Fruit fly (Drosophila melanogaster) whole organism, embryonic: ENCODE results near the gene CG8419.

Experiments
- CG10209 ChIP-seq: fragments of 200-800 bp; sonication (Bioruptor generic); optimal IDR thresholded peaks from 3 replicates; lab custom pipeline; 2017; ENCODE audit warnings: missing biosample characterization, mild to moderate bottlenecking, missing genetic modification characterization, missing genetic modification reagents
- CG1024 ChIP-seq: fragments of 200-800 bp; sonication (Bioruptor generic); IDR thresholded peaks from 2 replicates; pipeline ENCODE4 v1.3.6; 2022; ENCODE audit warnings: missing biosample characterization, missing genetic modification characterization
- CG10431 ChIP-seq: fragments of 200-800 bp; sonication (Bioruptor generic); optimal IDR thresholded peaks from 3 replicates; lab custom pipeline; 2018; ENCODE audit warnings: missing biosample characterization, mild to moderate bottlenecking, missing genetic modification characterization
- CG10462 ChIP-seq: fragments of 200-800 bp; sonication (Bioruptor generic); optimal IDR thresholded peaks from 2 replicates; lab custom pipeline; 2016; ENCODE audit warnings: missing biosample characterization, missing genetic modification characterization
- CG11093 ChIP-seq: fragments of 200-800 bp; sonication (Bioruptor generic); IDR thresholded peaks from 3 replicates; pipeline ENCODE4 v1.3.6; 2022; ENCODE audit warnings: missing biosample characterization, missing genetic modification characterization
- CG1233 ChIP-seq: fragments of 200-800 bp; sonication (Bioruptor generic); optimal IDR thresholded peaks from 4 replicates; lab custom pipeline; 2018; ENCODE audit warnings: missing biosample characterization, mild to moderate bottlenecking, missing genetic modification characterization
- CG12659 ChIP-seq: fragments of 200-800 bp; sonication (Bioruptor generic); optimal IDR thresholded peaks from 3 replicates; lab custom pipeline; 2017; ENCODE audit warnings: mild to moderate bottlenecking, missing biosample characterization, missing genetic modification reagents, missing genetic modification characterization
- CG13775 ChIP-seq: fragments of 200-800 bp; sonication (Bioruptor generic); optimal IDR thresholded peaks from 3 replicates; lab custom pipeline; 2017; ENCODE audit warnings: missing biosample characterization, mild to moderate bottlenecking, missing genetic modification characterization
- CG16813 ChIP-seq: fragments of 200-800 bp; sonication (Bioruptor generic); IDR thresholded peaks from 3 replicates; pipeline ENCODE4 v1.3.6; 2022; ENCODE audit warnings: missing biosample characterization, missing genetic modification characterization; ENCODE audit not compliant: partially characterized antibody
- CG17802 ChIP-seq: fragments of 200-800 bp; sonication (Bioruptor generic); optimal IDR thresholded peaks from 2 replicates; lab custom pipeline; 2018; ENCODE audit warnings: missing biosample characterization, mild to moderate bottlenecking, missing genetic modification characterization, moderate library complexity
- CG2116 ChIP-seq: fragments of 200-800 bp; sonication (Bioruptor generic); optimal IDR thresholded peaks from 3 replicates; lab custom pipeline; 2018; ENCODE audit warnings: missing biosample characterization, mild to moderate bottlenecking, missing genetic modification characterization
- CG30403 ChIP-seq: fragments of 200-800 bp; sonication (Bioruptor generic); optimal IDR thresholded peaks from 3 replicates; lab custom pipeline; 2016; ENCODE audit warnings: missing biosample characterization, missing genetic modification characterization
- CG30431 ChIP-seq: fragments of 200-800 bp; sonication (Bioruptor generic); optimal IDR thresholded peaks from 2 replicates; lab custom pipeline; 2017; ENCODE audit warnings: missing biosample characterization, missing genetic modification characterization
- CG4328 ChIP-seq: fragments of 200-800 bp; sonication (Bioruptor generic); optimal IDR thresholded peaks from 3 replicates; lab custom pipeline; 2017; ENCODE audit warnings: missing biosample characterization, missing genetic modification reagents, missing genetic modification characterization
- CG6683 ChIP-seq: fragments of 200-800 bp; sonication (Bioruptor generic); optimal IDR thresholded peaks from 2 replicates; lab custom pipeline; 2017; ENCODE audit warnings: missing biosample characterization, mild to moderate bottlenecking, missing genetic modification characterization, missing genetic modification reagents
- CG6765 ChIP-seq: fragments of 200-800 bp; sonication (Bioruptor generic); optimal IDR thresholded peaks from 3 replicates; lab custom pipeline; 2017; ENCODE audit warnings: missing biosample characterization, mild to moderate bottlenecking, missing genetic modification characterization
- CG7372 ChIP-seq: fragments of 200-800 bp; sonication (Bioruptor generic); IDR thresholded peaks from 2 replicates; pipeline ENCODE4 v1.3.6; 2022; ENCODE audit warnings: missing biosample characterization, missing genetic modification characterization
- CG7786 ChIP-seq: fragments of 200-800 bp; sonication (Bioruptor generic); optimal IDR thresholded peaks from 2 replicates; lab custom pipeline; 2016; ENCODE audit warnings: missing biosample characterization, missing genetic modification characterization
- CG9215 ChIP-seq: fragments of 200-800 bp; sonication (Bioruptor generic); IDR thresholded peaks from 2 replicates; pipeline ENCODE4 v1.3.6; 2022; ENCODE audit warnings: missing biosample characterization, missing genetic modification characterization
- CG9727 ChIP-seq: fragments of 200-800 bp; sonication (Bioruptor generic); optimal IDR thresholded peaks from 3 replicates; lab custom pipeline; 2017; ENCODE audit warnings: missing biosample characterization, mild to moderate bottlenecking, missing genetic modification characterization
- Elba2 ChIP-seq: fragments of 200-800 bp; sonication (Bioruptor generic); optimal IDR thresholded peaks from 3 replicates; lab custom pipeline; 2016; ENCODE audit warnings: missing biosample characterization, missing genetic modification characterization
- Gsc ChIP-seq: fragments of 200-800 bp; sonication (Bioruptor generic); IDR thresholded peaks from 2 replicates; pipeline ENCODE4 v1.3.6; 2022; ENCODE audit warnings: missing biosample characterization, missing genetic modification characterization
- Gug ChIP-seq: fragments of 200-800 bp; sonication (Bioruptor generic); IDR thresholded peaks from 4 replicates; pipeline ENCODE4 v1.3.6; 2022; ENCODE audit warnings: missing biosample characterization, missing genetic modification characterization
- Hmx ChIP-seq: fragments of 200-800 bp; sonication (Bioruptor generic); optimal IDR thresholded peaks from 2 replicates; lab custom pipeline; 2016; ENCODE audit warnings: missing biosample characterization, missing genetic modification characterization
- Lhr ChIP-seq: fragments of 200-800 bp; sonication (Bioruptor generic); optimal IDR thresholded peaks from 3 replicates; lab custom pipeline; 2017; ENCODE audit warnings: mild to moderate bottlenecking, missing biosample characterization, missing genetic modification reagents, missing genetic modification characterization
- Max ChIP-seq: fragments of 200-800 bp; sonication (Bioruptor generic); optimal IDR thresholded peaks from 2 replicates; lab custom pipeline; 2016; ENCODE audit warnings: missing biosample characterization, mild to moderate bottlenecking, missing genetic modification characterization
- Med ChIP-seq: fragments of 200-800 bp; sonication (Bioruptor generic); peaks from one replicate; lab custom pipeline; 2016; ENCODE audit warnings: missing biosample characterization, missing genetic modification characterization, mild to moderate bottlenecking, inconsistent platforms, moderate library complexity
- Mes4 ChIP-seq: fragments of 200-800 bp; sonication (Bioruptor generic); optimal IDR thresholded peaks from 2 replicates; lab custom pipeline; 2016; ENCODE audit warnings: missing biosample characterization, missing genetic modification characterization
- Mrtf ChIP-seq: fragments of 200-800 bp; sonication (Bioruptor generic); IDR thresholded peaks from 3 replicates; pipeline ENCODE4 v1.3.6; 2022; ENCODE audit warnings: missing biosample characterization, missing genetic modification characterization
- NC2α ChIP-seq: fragments of 200-800 bp; sonication (Bioruptor generic); optimal IDR thresholded peaks from 2 replicates; lab custom pipeline; 2016; ENCODE audit warnings: missing biosample characterization, missing genetic modification characterization
- Poxn ChIP-seq: fragments of 200-800 bp; sonication (Bioruptor generic); IDR thresholded peaks from 2 replicates; pipeline ENCODE4 v1.3.6; 2022; ENCODE audit warnings: missing biosample characterization, missing genetic modification characterization
- Sox102F ChIP-seq: fragments of 200-800 bp; sonication (Bioruptor generic); optimal IDR thresholded peaks from 2 replicates; lab custom pipeline; 2018; ENCODE audit warnings: missing biosample characterization, mild to moderate bottlenecking, missing genetic modification characterization, moderate library complexity
- Ssrp ChIP-seq: fragments of 200-800 bp; sonication (Bioruptor generic); optimal IDR thresholded peaks from 2 replicates; lab custom pipeline; 2018; ENCODE audit warnings: missing biosample characterization, mild to moderate bottlenecking, missing genetic modification characterization, moderate library complexity
- Stat92E ChIP-seq, 3 experiments: fragments of >200 bp in 2 of 3; fragments of 200-800 bp in 1 of 3; sonication (Bioruptor generic) in 1 of 3; optimal IDR thresholded peaks; 2 replicates each; lab custom pipeline; 2017 to 2019; ENCODE audit warnings: missing biosample characterization in 3 of 3, missing genetic modification characterization in 3 of 3, mild to moderate bottlenecking in 1 of 3, moderate library complexity in 1 of 3
- Usf ChIP-seq: fragments of 200-800 bp; sonication (Bioruptor generic); optimal IDR thresholded peaks from 2 replicates; lab custom pipeline; 2017; ENCODE audit warnings: missing genotype, missing biosample characterization, missing genetic modification characterization
- az2 ChIP-seq: fragments of 200-800 bp; sonication (Bioruptor generic); optimal IDR thresholded peaks from 3 replicates; lab custom pipeline; 2016; ENCODE audit warnings: missing biosample characterization, missing genetic modification characterization
- bowl ChIP-seq: fragments of 200-800 bp; sonication (Bioruptor generic); IDR thresholded peaks from 2 replicates; pipeline ENCODE4 v1.3.6; 2022; ENCODE audit warnings: missing biosample characterization, missing genetic modification characterization
- eyg ChIP-seq: fragments of 200-800 bp; sonication (Bioruptor generic); optimal IDR thresholded peaks from 3 replicates; lab custom pipeline; 2016; ENCODE audit warnings: missing biosample characterization, missing genetic modification characterization
- fru ChIP-seq: fragments of >200 bp; optimal IDR thresholded peaks from 2 replicates; lab custom pipeline; 2017
- fu2 ChIP-seq: fragments of 200-800 bp; sonication (Bioruptor generic); optimal IDR thresholded peaks from 2 replicates; lab custom pipeline; 2016; ENCODE audit warnings: missing biosample characterization, missing genetic modification characterization
- gcm2 ChIP-seq: fragments of 200-800 bp; sonication (Bioruptor generic); optimal IDR thresholded peaks from 2 replicates; lab custom pipeline; 2016; ENCODE audit warnings: missing biosample characterization, missing genetic modification characterization
- kah ChIP-seq: fragments of 200-800 bp; sonication (Bioruptor generic); optimal IDR thresholded peaks from 2 replicates; lab custom pipeline; 2018; ENCODE audit warnings: missing biosample characterization, mild to moderate bottlenecking, missing genetic modification characterization
- lilli ChIP-seq: fragments of 200-800 bp; sonication (Bioruptor generic); optimal IDR thresholded peaks from 3 replicates; lab custom pipeline; 2016; ENCODE audit warnings: missing biosample characterization, missing genetic modification characterization
- odd ChIP-seq: fragments of 200-800 bp; sonication (Bioruptor generic); optimal IDR thresholded peaks from 2 replicates; lab custom pipeline; 2017; ENCODE audit warnings: missing biosample characterization, mild to moderate bottlenecking, missing genetic modification characterization
- p53 ChIP-seq: fragments of 200-800 bp; sonication (Bioruptor generic); optimal IDR thresholded peaks from 2 replicates; lab custom pipeline; 2016; ENCODE audit warnings: missing biosample characterization, missing genetic modification characterization
- pum ChIP-seq: fragments of 200-800 bp; sonication (Bioruptor generic); optimal IDR thresholded peaks from 2 replicates; lab custom pipeline; 2016; ENCODE audit warnings: missing biosample characterization, missing genetic modification characterization
- salm ChIP-seq: fragments of 200-800 bp; sonication (Bioruptor generic); optimal IDR thresholded peaks from 2 replicates; lab custom pipeline; 2018; ENCODE audit warnings: missing biosample characterization, mild to moderate bottlenecking, missing genetic modification characterization
- sens ChIP-seq: fragments of 200-800 bp; sonication (Bioruptor generic); peaks from one replicate; lab custom pipeline; 2016; ENCODE audit warnings: missing biosample characterization, missing genetic modification characterization
- sens-2 ChIP-seq: fragments of 200-800 bp; sonication (Bioruptor generic); IDR thresholded peaks from 2 replicates; pipeline ENCODE4 v1.3.6; 2022; ENCODE audit warnings: missing biosample characterization, missing genetic modification characterization
- seq ChIP-seq: fragments of 200-800 bp; sonication (Bioruptor generic); IDR thresholded peaks from 2 replicates; pipeline ENCODE4 v1.3.6; 2022; ENCODE audit warnings: missing biosample characterization, missing genetic modification characterization
- sima ChIP-seq: fragments of 200-800 bp; sonication (Bioruptor generic); optimal IDR thresholded peaks from 2 replicates; lab custom pipeline; 2016; ENCODE audit warnings: missing biosample characterization, missing genetic modification characterization
- tna ChIP-seq: fragments of 200-800 bp; sonication (Bioruptor generic); IDR thresholded peaks from 2 replicates; pipeline ENCODE4 v1.3.6; 2022; ENCODE audit warnings: missing biosample characterization, missing genetic modification characterization; ENCODE audit not compliant: partially characterized antibody
- vnd ChIP-seq: fragments of 200-800 bp; sonication (Bioruptor generic); IDR thresholded peaks from 3 replicates; pipeline ENCODE4 v1.3.6; 2022; ENCODE audit warnings: missing biosample characterization, missing genetic modification characterization; ENCODE audit not compliant: partially characterized antibody

CG8419 gene

DNA sequence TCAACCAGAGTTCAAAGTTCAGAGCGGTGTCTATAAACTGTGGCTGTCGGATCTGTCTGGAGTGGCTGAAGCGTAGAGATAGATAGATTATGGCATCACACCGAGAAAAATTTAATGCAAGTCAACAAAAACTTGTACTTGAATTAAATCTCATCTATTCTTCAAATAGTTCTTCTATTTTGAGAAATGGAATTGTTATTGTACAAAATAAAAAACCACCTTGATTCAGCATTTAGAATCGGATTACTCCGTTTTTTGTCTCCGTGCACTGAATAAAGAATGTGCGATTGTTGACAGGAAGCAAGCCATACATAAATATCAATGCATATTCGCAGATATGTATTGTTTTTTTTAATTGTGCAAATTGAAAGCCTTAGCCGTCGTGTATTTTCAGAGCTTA is 23.7 kb downstream of the CG8419 start (continued):
- no peak for TF ChIP-seq bowl (GFP tag; lab: Robert Waterston, UW)
- no peak for TF ChIP-seq CG6683 (GFP tag; lab: Kevin White, UChicago)
- no peak for TF ChIP-seq Mrtf (GFP tag; lab: Robert Waterston, UW)
- no peak for TF ChIP-seq CG10431 (GFP tag; lab: Kevin White, UChicago)
- TF ChIP-seq CG1024 (GFP tag; lab: Robert Waterston, UW) = 0 out of 2 replicates have a peak, but pooled peaks have one; percentile 22
- TF ChIP-seq CG2116 (GFP tag; lab: Kevin White, UChicago) = no peak
- TF ChIP-seq fu2 (GFP tag; lab: Kevin White, UChicago) = no peak
- TF ChIP-seq Med = peak; percentile 86
- TF ChIP-seq Ssrp (tag; lab: Kevin White, UChicago) = no peak
- TF ChIP-seq CG30403 (GFP tag; lab: Kevin White, UChicago) = peak; percentile 11
- TF ChIP-seq sens-2 (GFP tag; lab: Robert Waterston, UW) = no peak
- no peak for TF ChIP-seq CG9215 (GFP tag; lab: Robert Waterston, UW)
- TF ChIP-seq Gug (GFP tag; lab: Robert Waterston, UW) = 0 out of 4 replicates have a peak, but pooled peaks have one; percentile 24
- TF ChIP-seq vnd (GFP tag; lab: Robert Waterston, UW) = no peak
- no peak for TF ChIP-seq CG16813 (GFP tag; lab: Robert Waterston, UW)
- TF ChIP-seq salm (tag; lab: Kevin White, UChicago) = no peak
- TF ChIP-seq eyg (GFP tag; lab: Kevin White, UChicago) = no peak
- TF ChIP-seq az2 (GFP tag; lab: Kevin White, UChicago) = no peak
- no peak for TF ChIP-seq Mes4 (GFP tag; lab: Kevin White, UChicago)
- TF ChIP-seq CG4328 (GFP tag; lab: Kevin White, UChicago) = no peak
- TF ChIP-seq CG10462 (GFP tag; lab: Kevin White, UChicago) = no peak
- no peak for TF ChIP-seq CG30431
- no peak for TF ChIP-seq lilli (GFP tag; lab: Kevin White, UChicago)
- peak; percentile 83 for TF ChIP-seq sens (GFP tag; lab: Kevin White, UChicago)
- TF ChIP-seq tna (GFP tag; lab: Robert Waterston, UW) = no peak
- no peak for TF ChIP-seq Hmx (GFP tag; lab: Kevin White, UChicago)
- no peak for TF ChIP-seq p53 (GFP tag; lab: Kevin White, UChicago)
- TF ChIP-seq CG7372 (GFP tag; lab: Robert Waterston, UW) = no peak
- TF ChIP-seq CG13775 (GFP tag; lab: Kevin White, UChicago) = peak; percentile 10
- TF ChIP-seq CG6765 = no peak
- TF ChIP-seq Max (GFP tag; lab: Kevin White, UChicago) = no peak
- no peak for TF ChIP-seq NC2α (GFP tag; lab: Kevin White, UChicago)
- TF ChIP-seq fru (lab: Kevin White, UChicago) = no peak
- no peak for TF ChIP-seq seq
- no peak for TF ChIP-seq CG17802 (tag; lab: Kevin White, UChicago)
- TF ChIP-seq Sox102F = peak; percentile 33
- no peak for TF ChIP-seq Stat92E (GFP tag; optimal IDR thresholded peaks at IDR 0.05; lab: Kevin White, UChicago)
- TF ChIP-seq odd (GFP tag; lab: Kevin White, UChicago) = no peak
- no peak for TF ChIP-seq CG1233 (GFP tag; lab: Kevin White, UChicago)
- no peak for TF ChIP-seq CG7786 (GFP tag; lab: Kevin White, UChicago)
- no peak for TF ChIP-seq pum (GFP tag; lab: Kevin White, UChicago)
- TF ChIP-seq Elba2 (GFP tag; lab: Kevin White, UChicago) = no peak
- no peak for TF ChIP-seq kah (GFP tag; lab: Kevin White, UChicago)
- no peak for TF ChIP-seq CG11093
- no peak for TF ChIP-seq Gsc (GFP tag; lab: Robert Waterston, UW)
- TF ChIP-seq CG9727 = peak; percentile 41
- no peak for TF ChIP-seq Poxn (GFP tag; lab: Robert Waterston, UW)
- no peak for TF ChIP-seq Usf (GFP tag; lab: Kevin White, UChicago)
- peak; percentile 0 for TF ChIP-seq CG10209
- TF ChIP-seq gcm2 (GFP tag; lab: Kevin White, UChicago) = no peak
- TF ChIP-seq CG12659 (GFP tag; lab: Kevin White, UChicago) = no peak
- no peak for TF ChIP-seq Lhr (GFP tag; lab: Kevin White, UChicago)
- no peak for TF ChIP-seq sima
